Worm (Caenorhabditis elegans) whole organism, L2 larva: ENCODE results near the gene cest-13.

Source experiments
- ceh-82 ChIP-seq: fragments of 150-350 bp; optimal IDR thresholded peaks from 2 replicates; lab custom pipeline; 2014; ENCODE audit warnings: missing biosample characterization, missing genetic modification characterization
- fos-1 ChIP-seq: fragments of 150-350 bp; optimal IDR thresholded peaks from 2 replicates; lab custom pipeline; 2014; ENCODE audit warnings: missing biosample characterization, missing genetic modification characterization
- nhr-10 ChIP-seq: sonication (generic microtip); optimal IDR thresholded peaks from 2 replicates; lab custom pipeline; 2017; ENCODE audit warnings: missing biosample characterization, missing genetic modification characterization
- nhr-6 ChIP-seq: fragments of 150-350 bp; optimal IDR thresholded peaks from 2 replicates; lab custom pipeline; 2014; ENCODE audit warnings: missing biosample characterization, missing genetic modification characterization
- zag-1 ChIP-seq: fragments of 150-350 bp; optimal IDR thresholded peaks from 2 replicates; lab custom pipeline; 2014; ENCODE audit warnings: missing biosample characterization, missing genetic modification characterization

DNA sequence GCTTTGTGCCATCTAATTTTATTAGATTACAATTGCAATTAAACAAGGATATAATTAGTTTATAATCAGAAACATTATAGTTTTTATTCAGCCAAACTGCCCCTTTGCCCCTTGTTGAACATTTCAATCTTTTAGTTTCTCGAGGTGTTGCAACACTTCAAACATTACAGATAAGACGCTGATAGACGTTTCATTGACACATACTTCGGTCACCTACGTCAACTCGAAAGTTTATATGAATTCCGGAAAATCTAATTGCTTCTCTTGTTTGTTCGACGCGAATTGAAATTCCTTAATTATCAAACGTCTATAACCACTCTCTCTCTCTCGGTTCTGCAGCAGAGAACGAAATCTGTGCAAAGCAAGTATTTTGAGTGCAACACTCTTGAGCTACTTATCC, 7.2 kb downstream of the cest-13 start:
- TF ChIP-seq nhr-6 (tag; lab: Kevin White, UChicago) (no peak), ceh-82 (no peak), nhr-10 (tag; lab: Kevin White, UChicago) (no peak), zag-1 (tag; lab: Kevin White, UChicago) (no peak), fos-1 (tag; lab: Kevin White, UChicago) (peak; percentile 11)
